Worm (Caenorhabditis elegans) whole organism, young adult: ENCODE measurements around the gene dph-3.

Experiments
- C17E4.6 ChIP-seq: fragments of 200-800 bp; sonication (Bioruptor generic); IDR thresholded peaks from 2 replicates; pipeline ENCODE4 v1.3.6; 2022; ENCODE audit warnings: missing genetic modification reagents, missing genetic modification characterization, missing compliant biosample characterization
- D2030.7 ChIP-seq: fragments of 200-800 bp; sonication (Bioruptor generic); IDR thresholded peaks from 2 replicates; pipeline ENCODE4 v1.3.6; 2022; ENCODE audit warnings: missing genetic modification reagents, missing genetic modification characterization, missing compliant biosample characterization
- K11D2.4 ChIP-seq: fragments of 200-800 bp; sonication (Bioruptor generic); IDR thresholded peaks from 2 replicates; pipeline ENCODE4 v1.3.6; 2022; ENCODE audit warnings: missing genetic modification reagents, missing genetic modification characterization, missing compliant biosample characterization
- T26A5.8 ChIP-seq: sonication (generic microtip); optimal IDR thresholded peaks from 2 replicates; lab custom pipeline; 2016; ENCODE audit warnings: missing genetic modification characterization, missing compliant biosample characterization
- Y53F4B.3 ChIP-seq: fragments of 200-800 bp; sonication (Bioruptor generic); IDR thresholded peaks from 2 replicates; pipeline ENCODE4 v1.3.6; 2022; ENCODE audit warnings: missing genetic modification reagents, missing genetic modification characterization, missing compliant biosample characterization
- Y56A3A.18 ChIP-seq: fragments of 200-800 bp; sonication (Bioruptor generic); IDR thresholded peaks from 2 replicates; pipeline ENCODE4 v1.3.6; 2022; ENCODE audit warnings: missing genetic modification reagents, missing genetic modification characterization, missing compliant biosample characterization
- Y67H2A.10 ChIP-seq: fragments of 200-800 bp; sonication (Bioruptor generic); conservative IDR thresholded peaks from 2 replicates; pipeline ENCODE4 v1.3.6; 2022; ENCODE audit warnings: missing genetic modification reagents, missing genetic modification characterization, missing compliant biosample characterization
- attf-5 ChIP-seq: fragments of 200-800 bp; sonication (Bioruptor generic); optimal IDR thresholded peaks from 2 replicates; lab custom pipeline; 2018; ENCODE audit warnings: mild to moderate bottlenecking, missing genetic modification characterization, missing compliant biosample characterization
- attf-6 ChIP-seq: fragments of 200-800 bp; sonication (Bioruptor generic); IDR thresholded peaks from 2 replicates; pipeline ENCODE4 v1.3.6; 2022; ENCODE audit warnings: missing genetic modification reagents, missing genetic modification characterization, missing compliant biosample characterization
- bed-1 ChIP-seq: fragments of 200-800 bp; sonication (Bioruptor generic); IDR thresholded peaks from 2 replicates; pipeline ENCODE4 v1.3.6; 2022; ENCODE audit warnings: missing genetic modification reagents, missing genetic modification characterization, missing compliant biosample characterization
- cebp-1 ChIP-seq, 2 experiments: fragments of 200-800 bp in 1 of 2; sonication (Bioruptor generic) in 1 of 2; sonication (generic microtip) in 1 of 2; IDR thresholded peaks in 1 of 2; optimal IDR thresholded peaks in 1 of 2; 2 replicates each; pipeline versions ENCODE4 v1.3.6 to Lab custom; 2017 to 2022; ENCODE audit warnings: missing compliant biosample characterization in 2 of 2, missing genetic modification characterization in 2 of 2, mild to moderate bottlenecking in 1 of 2, missing genetic modification reagents in 1 of 2, moderate library complexity in 1 of 2
- cebp-2 ChIP-seq: fragments of 200-800 bp; sonication (Bioruptor generic); IDR thresholded peaks from 2 replicates; pipeline ENCODE4 v1.3.6; 2022; ENCODE audit warnings: missing genetic modification characterization, missing compliant biosample characterization
- ceh-100 ChIP-seq: fragments of 200-800 bp; sonication (Bioruptor generic); IDR thresholded peaks from 2 replicates; pipeline ENCODE4 v1.3.6; 2022; ENCODE audit warnings: missing genetic modification reagents, missing genetic modification characterization, missing compliant biosample characterization
- ceh-27 ChIP-seq: fragments of 200-800 bp; sonication (Bioruptor generic); optimal IDR thresholded peaks from 2 replicates; lab custom pipeline; 2018; ENCODE audit warnings: mild to moderate bottlenecking, missing genetic modification characterization, moderate library complexity, missing compliant biosample characterization
- ceh-58 ChIP-seq: fragments of 200-800 bp; sonication (Bioruptor generic); IDR thresholded peaks from 2 replicates; pipeline ENCODE4 v1.3.6; 2022; ENCODE audit warnings: missing genetic modification characterization, missing compliant biosample characterization
- dox-1 ChIP-seq: fragments of 200-800 bp; sonication (Bioruptor generic); IDR thresholded peaks from 2 replicates; pipeline ENCODE4 v1.3.6; 2022; ENCODE audit warnings: missing genetic modification reagents, missing genetic modification characterization, missing compliant biosample characterization
- dpff-1 ChIP-seq: sonication (generic microtip); optimal IDR thresholded peaks from 2 replicates; lab custom pipeline; 2017; ENCODE audit warnings: mild to moderate bottlenecking, missing genetic modification characterization, missing compliant biosample characterization
- efl-1 ChIP-seq: fragments of 150-350 bp; optimal IDR thresholded peaks from 2 replicates; lab custom pipeline; 2014; ENCODE audit warnings: missing biosample characterization, missing genetic modification reagents, missing genetic modification characterization
- egl-44 ChIP-seq: fragments of 200-800 bp; sonication (Bioruptor generic); IDR thresholded peaks from 2 replicates; pipeline ENCODE4 v1.3.6; 2022; ENCODE audit warnings: missing genetic modification reagents, missing genetic modification characterization, missing compliant biosample characterization
- fkh-3 ChIP-seq: sonication (generic microtip); optimal IDR thresholded peaks from 2 replicates; lab custom pipeline; 2016; ENCODE audit warnings: mild to moderate bottlenecking, missing genetic modification characterization, missing compliant biosample characterization
- gei-17 ChIP-seq: fragments of 200-800 bp; sonication (Bioruptor generic); optimal IDR thresholded peaks from 2 replicates; lab custom pipeline; 2018; ENCODE audit warnings: mild to moderate bottlenecking, missing genetic modification characterization, missing compliant biosample characterization
- hsf-1 ChIP-seq: fragments of 200-800 bp; sonication (Bioruptor generic); IDR thresholded peaks from 2 replicates; pipeline ENCODE4 v1.3.6; 2022; ENCODE audit warnings: missing genetic modification reagents, missing genetic modification characterization, missing compliant biosample characterization
- lag-1 ChIP-seq: fragments of 200-800 bp; sonication (Bioruptor generic); IDR thresholded peaks from 2 replicates; pipeline ENCODE4 v1.3.6; 2022; ENCODE audit warnings: missing genetic modification reagents, missing genetic modification characterization, missing compliant biosample characterization
- let-526 ChIP-seq: fragments of 200-800 bp; sonication (Bioruptor generic); IDR thresholded peaks from 2 replicates; pipeline ENCODE4 v1.3.6; 2022; ENCODE audit warnings: missing genetic modification reagents, missing genetic modification characterization, missing compliant biosample characterization
- let-607 ChIP-seq, 2 experiments: fragments of 200-800 bp in 1 of 2; sonication (Bioruptor generic) in 1 of 2; sonication (generic microtip) in 1 of 2; optimal IDR thresholded peaks; 2 replicates each; lab custom pipeline; 2016 to 2018; ENCODE audit warnings: mild to moderate bottlenecking in 2 of 2, missing compliant biosample characterization in 2 of 2, missing genetic modification characterization in 2 of 2, moderate library complexity in 2 of 2, missing genotype in 1 of 2
- lin-40 ChIP-seq: sonication (generic microtip); optimal IDR thresholded peaks from 2 replicates; lab custom pipeline; 2016; ENCODE audit warnings: missing genetic modification characterization, mild to moderate bottlenecking, missing compliant biosample characterization, missing genotype, missing genetic modification reagents
- lin-54 ChIP-seq: fragments of 200-800 bp; sonication (Bioruptor generic); optimal IDR thresholded peaks from 2 replicates; lab custom pipeline; 2018; ENCODE audit warnings: mild to moderate bottlenecking, missing genetic modification characterization, missing compliant biosample characterization
- madf-3 ChIP-seq: fragments of 200-800 bp; sonication (Bioruptor generic); IDR thresholded peaks from 2 replicates; pipeline ENCODE4 v1.3.6; 2022; ENCODE audit warnings: missing genetic modification reagents, missing genetic modification characterization, missing compliant biosample characterization
- madf-6 ChIP-seq: fragments of 200-800 bp; sonication (Bioruptor generic); IDR thresholded peaks from 2 replicates; pipeline ENCODE4 v1.3.6; 2022; ENCODE audit warnings: missing genetic modification reagents, missing genetic modification characterization, missing compliant biosample characterization
- mel-28 ChIP-seq: sonication (generic microtip); optimal IDR thresholded peaks from 2 replicates; lab custom pipeline; 2016; ENCODE audit warnings: borderline replicate concordance, mild to moderate bottlenecking, missing genetic modification characterization, missing compliant biosample characterization
- nfya-2 ChIP-seq: fragments of 200-800 bp; sonication (Bioruptor generic); IDR thresholded peaks from 2 replicates; pipeline ENCODE4 v1.3.6; 2022; ENCODE audit warnings: missing genetic modification reagents, missing genetic modification characterization, missing compliant biosample characterization
- nfyb-1 ChIP-seq: fragments of 200-800 bp; sonication (Bioruptor generic); IDR thresholded peaks from 2 replicates; pipeline ENCODE4 v1.3.6; 2022; ENCODE audit warnings: missing genetic modification reagents, missing genetic modification characterization, missing compliant biosample characterization
- nhr-80 ChIP-seq: sonication (generic microtip); optimal IDR thresholded peaks from 2 replicates; lab custom pipeline; 2016; ENCODE audit warnings: missing genetic modification characterization, missing compliant biosample characterization
- snpc-1.3 ChIP-seq: sonication (generic microtip); optimal IDR thresholded peaks from 2 replicates; lab custom pipeline; 2017; ENCODE audit warnings: missing genetic modification characterization, mild to moderate bottlenecking, missing compliant biosample characterization, antibody characterized with exemption, moderate library complexity, missing genotype, missing genetic modification reagents; ENCODE audit not compliant: insufficient read depth
- snpc-3.4 ChIP-seq: sonication (generic microtip); optimal IDR thresholded peaks from 2 replicates; lab custom pipeline; 2017; ENCODE audit warnings: missing genetic modification characterization, mild to moderate bottlenecking, missing compliant biosample characterization, antibody characterized with exemption, moderate library complexity, missing genotype, missing genetic modification reagents
- snpc-4 ChIP-seq, 5 experiments: fragments of 150-350 bp in 1 of 5; sonication (generic microtip) in 4 of 5; optimal IDR thresholded peaks; 2 replicates each; lab custom pipeline; 2014 to 2018; ENCODE audit warnings: missing genetic modification characterization in 5 of 5, missing biosample characterization in 3 of 5, antibody characterized with exemption in 2 of 5, mild to moderate bottlenecking in 2 of 5, missing compliant biosample characterization in 2 of 5, missing genotype in 2 of 5, moderate library complexity in 2 of 5, missing genetic modification reagents in 1 of 5
- tbx-9 ChIP-seq: sonication (generic microtip); optimal IDR thresholded peaks from 2 replicates; lab custom pipeline; 2016; ENCODE audit warnings: borderline replicate concordance, missing genetic modification characterization, inconsistent platforms, missing compliant biosample characterization
- xnd-1 ChIP-seq: sonication (generic microtip); optimal IDR thresholded peaks from 2 replicates; lab custom pipeline; 2016; ENCODE audit warnings: missing genotype, missing genetic modification reagents, missing genetic modification characterization, missing compliant biosample characterization
- ztf-25 ChIP-seq: fragments of 200-800 bp; sonication (Bioruptor generic); IDR thresholded peaks from 2 replicates; pipeline ENCODE4 v1.3.6; 2022; ENCODE audit warnings: missing genetic modification reagents, missing genetic modification characterization, missing compliant biosample characterization

dph-3 gene

ce11 chrIV:9673206-9673605, 33.7 kb upstream of the dph-3 start (continued):
- no peak for TF ChIP-seq madf-3 (GFP tag; lab: Robert Waterston, UW)
- TF ChIP-seq lin-40 (tag; lab: Kevin White, UChicago) = no peak
- TF ChIP-seq Y53F4B.3 = no peak

- TF ChIP-seq xnd-1 (tag; lab: Kevin White, UChicago) (no peak), snpc-4 (GFP tag; optimal IDR thresholded peaks at IDR 0.05; lab: Kevin White, UChicago) (no peak), snpc-4 (tag; optimal IDR thresholded peaks at IDR 0.05; lab: Kevin White, UChicago) (no peak), ceh-27 (GFP tag; lab: Kevin White, UChicago) (no peak), attf-5 (GFP tag; lab: Kevin White, UChicago) (no peak), nhr-80 (tag; lab: Kevin White, UChicago) (peak; percentile 29), madf-6 (GFP tag; lab: Robert Waterston, UW) (no peak), Y56A3A.18 (GFP tag; lab: Robert Waterston, UW) (no peak), hsf-1 (no peak), bed-1 (GFP tag; lab: Robert Waterston, UW) (no peak), nfyb-1 (GFP tag; lab: Robert Waterston, UW) (0 out of 2 replicates have a peak, but pooled peaks have one; percentile 8), efl-1 (GFP tag; lab: Kevin White, UChicago) (no peak), K11D2.4 (GFP tag; lab: Robert Waterston, UW) (no peak), dpff-1 (tag; lab: Kevin White, UChicago) (no peak), tbx-9 (tag; lab: Kevin White, UChicago) (no peak), Y67H2A.10 (GFP tag; lab: Robert Waterston, UW) (no peak)
Observed at ce11 chrIV:9673683-9674336, 33.1 kb upstream of the dph-3 start.

- no peak for TF ChIP-seq ceh-100
Observed at ce11 chrIV:9675572-9675971, 31.4 kb upstream of the dph-3 start, which contains the start of gene nhr-34. nhr-34 (minus strand) TSS chrIV:9675672.

- TF ChIP-seq let-607 (tag; optimal IDR thresholded peaks at IDR 0.05; lab: Kevin White, UChicago) (no peak), madf-6 (GFP tag; lab: Robert Waterston, UW) (no peak), mel-28 (tag; lab: Kevin White, UChicago) (no peak), fkh-3 (tag; lab: Kevin White, UChicago) (no peak), attf-5 (GFP tag; lab: Kevin White, UChicago) (no peak), lin-54 (GFP tag; lab: Kevin White, UChicago) (no peak), dox-1 (GFP tag; lab: Robert Waterston, UW) (no peak), nhr-80 (tag; lab: Kevin White, UChicago) (peak; percentile 56), let-526 (GFP tag; lab: Robert Waterston, UW) (no peak), snpc-1.3 (tag; lab: Kevin White, UChicago) (no peak), nfyb-1 (GFP tag; lab: Robert Waterston, UW) (0 out of 2 replicates have a peak, but pooled peaks have one; percentile 25), gei-17 (GFP tag; lab: Kevin White, UChicago) (no peak), madf-3 (GFP tag; lab: Robert Waterston, UW) (no peak), snpc-4 (GFP tag; optimal IDR thresholded peaks at IDR 0.05; lab: Kevin White, UChicago) (no peak), snpc-4 (tag; optimal IDR thresholded peaks at IDR 0.05; lab: Kevin White, UChicago) (no peak), cebp-1 (GFP tag; IDR thresholded peaks at IDR 0.05; lab: Robert Waterston, UW) (no peak), cebp-1 (tag; optimal IDR thresholded peaks at IDR 0.05; lab: Kevin White, UChicago) (peak; percentile 9), C17E4.6 (GFP tag; lab: Robert Waterston, UW) (no peak), T26A5.8 (no peak), D2030.7 (GFP tag; lab: Robert Waterston, UW) (no peak), attf-6 (GFP tag; lab: Robert Waterston, UW) (no peak), egl-44 (GFP tag; lab: Robert Waterston, UW) (no peak), lag-1 (GFP tag; lab: Robert Waterston, UW) (no peak), snpc-3.4 (tag; lab: Kevin White, UChicago) (no peak), cebp-2 (GFP tag; lab: Robert Waterston, UW) (no peak), ceh-58 (GFP tag; lab: Robert Waterston, UW) (no peak), efl-1 (GFP tag; lab: Kevin White, UChicago) (no peak), nfya-2 (GFP tag; lab: Robert Waterston, UW) (no peak), ztf-25 (GFP tag; lab: Robert Waterston, UW) (no peak)
- TF ChIP-seq, all 124 proteins: peak for 3
Observed at ce11 chrIV:9676535-9676934, 30.4 kb upstream of the dph-3 start.
